Fruit fly (Drosophila melanogaster) whole organism, pupa: ENCODE data around the gene Qtzl.
"Not testable (repeated sequence)": the region's sequence is repeated elsewhere in the genome, so short reads cannot be mapped to it uniquely, and the experiment has no call there.

Source experiments
- CG12605 ChIP-seq: fragments of 200-800 bp; sonication (Bioruptor generic); IDR thresholded peaks from 2 replicates; pipeline ENCODE4 v1.3.6; 2022; ENCODE audit warnings: missing biosample characterization, missing genetic modification characterization
- CG14655 ChIP-seq: fragments of 200-800 bp; sonication (Bioruptor generic); optimal IDR thresholded peaks from 3 replicates; lab custom pipeline; 2017; ENCODE audit warnings: mild to moderate bottlenecking, missing biosample characterization, missing genetic modification reagents, missing genetic modification characterization
- CG32121 ChIP-seq: fragments of 200-800 bp; sonication (Bioruptor generic); IDR thresholded peaks from 2 replicates; pipeline ENCODE4 v1.3.6; 2022; ENCODE audit warnings: missing biosample characterization, missing genetic modification characterization
- CG34367 ChIP-seq: fragments of 200-800 bp; sonication (Bioruptor generic); optimal IDR thresholded peaks from 2 replicates; lab custom pipeline; 2018; ENCODE audit warnings: missing biosample characterization, mild to moderate bottlenecking, missing genetic modification characterization
- CG8159 ChIP-seq: fragments of 200-800 bp; sonication (Bioruptor generic); optimal IDR thresholded peaks from 3 replicates; lab custom pipeline; 2018; ENCODE audit warnings: missing biosample characterization, mild to moderate bottlenecking, missing genetic modification characterization, moderate library complexity
- CG8301 ChIP-seq: fragments of 200-800 bp; sonication (Bioruptor generic); optimal IDR thresholded peaks from 2 replicates; lab custom pipeline; 2018; ENCODE audit warnings: missing biosample characterization, mild to moderate bottlenecking, missing genetic modification characterization
- EcR ChIP-seq: fragments of 200-800 bp; sonication (Bioruptor generic); optimal IDR thresholded peaks from 3 replicates; lab custom pipeline; 2019; ENCODE audit warnings: missing biosample characterization, missing genetic modification characterization, mild to moderate bottlenecking, moderate library complexity, missing genetic modification reagents
- Pif1A ChIP-seq: fragments of 200-800 bp; sonication (Bioruptor generic); optimal IDR thresholded peaks from 3 replicates; lab custom pipeline; 2016; ENCODE audit warnings: missing biosample characterization, missing genetic modification characterization
- Pif1B ChIP-seq: fragments of 200-800 bp; sonication (Bioruptor generic); optimal IDR thresholded peaks from 3 replicates; lab custom pipeline; 2016; ENCODE audit warnings: missing biosample characterization, missing genetic modification characterization
- fd96Ca ChIP-seq: fragments of 200-800 bp; sonication (Bioruptor generic); IDR thresholded peaks from 3 replicates; pipeline ENCODE4 v1.3.6; 2022; ENCODE audit warnings: missing biosample characterization, missing genetic modification characterization
- rn ChIP-seq: fragments of 200-800 bp; sonication (Bioruptor generic); IDR thresholded peaks from 2 replicates; pipeline ENCODE4 v1.3.6; 2022; ENCODE audit warnings: missing biosample characterization, missing genetic modification characterization

- not testable (repeated sequence) for TF ChIP-seq CG8159; rn; Pif1A (GFP tag; lab: Kevin White, UChicago); CG32121 (GFP tag; lab: Robert Waterston, UW); EcR (GFP tag; lab: Kevin White, UChicago); fd96Ca (GFP tag; lab: Robert Waterston, UW); CG14655 (GFP tag; lab: Kevin White, UChicago); CG34367 (tag; lab: Kevin White, UChicago); Pif1B (GFP tag; lab: Kevin White, UChicago); CG12605 (GFP tag; lab: Robert Waterston, UW); CG8301
Observed at dm6 chr2L:11995332-11995790, at the start of gene Qtzl, which contains the start of gene CG18789.
